Worm (Caenorhabditis elegans) whole organism, dauer: ENCODE measurements around the gene spr-2.

Experiments used
- unc-62 ChIP-seq: sonication (generic microtip); optimal IDR thresholded peaks from 2 replicates; lab custom pipeline; 2017; ENCODE audit warnings: missing biosample characterization, missing genetic modification reagents, missing genetic modification characterization

The spr-2 gene

DNA sequence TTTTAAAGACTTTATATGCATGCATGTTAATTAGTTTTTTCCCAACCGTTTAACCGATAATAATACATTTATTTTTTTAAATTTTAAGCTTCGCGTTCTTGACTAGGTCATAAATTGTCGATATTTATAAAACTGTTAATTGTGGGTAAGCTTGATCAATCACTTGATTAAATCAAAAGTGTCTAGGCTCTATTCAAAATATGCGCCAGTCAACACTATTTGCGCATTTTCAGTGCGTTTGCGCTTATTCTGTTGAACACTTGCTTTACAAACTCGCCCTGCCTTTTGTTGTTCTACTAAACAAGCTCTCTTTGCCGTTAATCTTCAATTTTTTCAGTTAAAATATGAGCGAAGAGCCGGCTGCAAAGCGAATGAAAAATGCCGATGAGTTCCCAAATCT is at the start of gene spr-2:
Gene spr-2 (plus strand): TSS at position 332 of the 400 bp plus-strand sequence.
- no peak for TF ChIP-seq unc-62

DNA sequence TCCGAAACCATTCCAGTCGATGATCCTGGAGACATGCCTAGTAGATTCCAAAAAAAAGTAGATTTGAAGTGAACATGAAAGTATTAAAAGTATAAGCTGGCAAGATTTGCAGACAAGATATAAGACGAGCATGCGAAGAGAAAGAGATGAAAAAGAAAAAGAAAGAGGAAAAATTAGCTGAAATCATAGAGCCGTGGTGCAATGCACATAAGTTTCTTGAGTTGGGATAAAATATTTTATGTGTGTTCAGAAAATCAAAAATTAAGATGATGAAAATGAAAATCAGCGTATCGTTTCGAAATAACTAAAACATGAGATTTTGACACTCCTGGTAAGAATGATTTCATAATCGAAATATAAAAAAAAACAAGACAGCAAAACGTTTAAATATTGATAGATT is 46.8 kb upstream of the spr-2 start, which contains the start of gene T11B7.2:
Gene T11B7.2 (minus strand): TSS at position 101 of the 400 bp plus-strand sequence.
- TF ChIP-seq unc-62: no peak

DNA sequence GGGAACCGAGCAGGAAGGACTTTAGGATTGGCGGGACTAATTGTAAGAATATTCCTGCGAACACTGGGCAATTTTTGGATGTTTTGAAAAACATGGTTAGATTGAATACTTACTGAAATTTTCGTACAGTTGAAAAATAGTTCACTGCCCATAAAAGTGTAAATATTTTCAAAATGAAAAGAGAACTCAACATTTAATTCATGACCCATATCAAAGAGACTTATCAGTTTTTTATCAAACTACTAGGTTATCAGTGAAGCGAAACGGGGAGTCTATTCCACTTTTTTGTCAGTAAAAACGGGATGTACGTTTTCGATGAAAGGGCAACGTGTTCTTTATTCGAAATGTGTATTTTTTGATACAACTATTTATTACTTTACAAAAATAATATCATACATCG is 45.3 kb upstream of the spr-2 start:
- no peak for TF ChIP-seq unc-62

DNA sequence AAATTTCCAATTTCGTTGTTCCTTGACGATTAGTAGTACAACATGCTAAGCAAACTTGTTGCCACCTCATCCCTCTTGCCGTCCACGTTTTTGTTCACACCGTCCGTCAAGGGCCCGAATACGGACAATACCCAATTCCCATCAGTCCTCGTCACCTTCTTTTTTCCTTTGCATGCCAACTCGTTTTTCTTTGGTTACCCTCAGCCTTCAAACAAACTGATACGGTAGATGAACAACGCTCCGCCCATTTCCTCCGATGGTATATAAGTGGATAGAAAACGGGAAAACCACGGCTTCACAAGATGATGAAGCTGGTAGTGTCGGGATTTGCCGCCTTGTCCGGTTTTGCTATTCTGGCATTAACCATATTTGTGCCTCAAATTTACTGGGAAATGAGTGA is 43.3 kb upstream of the spr-2 start, which contains the start of gene col-118:
Gene col-118 (plus strand): TSS at position 301 of the 400 bp plus-strand sequence.
- no peak for TF ChIP-seq unc-62

DNA sequence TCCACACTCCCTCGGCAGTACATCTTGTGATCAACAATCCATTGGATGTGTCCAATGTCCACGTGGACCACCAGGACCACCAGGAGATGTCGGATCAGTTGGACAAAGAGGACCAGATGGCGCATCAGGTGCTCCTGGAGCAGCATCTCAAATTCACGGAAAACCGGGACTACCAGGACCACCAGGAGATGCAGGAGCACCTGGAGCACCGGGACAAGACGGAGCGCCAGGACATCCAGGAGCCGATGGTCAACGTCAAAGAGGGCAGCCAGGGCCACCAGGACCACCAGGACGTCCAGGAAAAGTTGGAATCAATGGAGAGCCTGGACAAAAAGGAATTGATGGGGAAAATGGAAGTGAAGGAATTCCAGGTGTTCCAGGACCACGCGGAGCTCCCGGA is 42.3 kb upstream of the spr-2 start:
- no peak for TF ChIP-seq unc-62

DNA sequence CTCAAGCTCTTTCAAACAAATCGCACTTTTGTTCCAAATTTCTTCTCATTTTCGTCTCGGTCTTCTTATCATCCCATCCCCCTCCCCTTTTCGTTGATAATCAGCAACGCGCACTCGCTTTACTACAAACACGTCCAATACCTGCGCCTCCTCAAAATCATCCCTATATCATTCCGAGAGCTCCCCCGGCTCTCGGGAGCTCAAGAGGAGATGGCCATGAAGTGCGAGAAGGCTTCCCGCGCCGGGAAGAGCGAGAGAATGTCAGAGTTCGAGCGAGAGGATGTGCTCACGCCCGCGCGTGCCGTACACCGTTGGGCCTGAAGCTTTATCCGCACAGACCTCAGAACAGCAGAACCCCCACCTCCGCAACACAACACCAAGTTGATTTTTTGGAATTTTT is 40.5 kb upstream of the spr-2 start:
- no peak for TF ChIP-seq unc-62

DNA sequence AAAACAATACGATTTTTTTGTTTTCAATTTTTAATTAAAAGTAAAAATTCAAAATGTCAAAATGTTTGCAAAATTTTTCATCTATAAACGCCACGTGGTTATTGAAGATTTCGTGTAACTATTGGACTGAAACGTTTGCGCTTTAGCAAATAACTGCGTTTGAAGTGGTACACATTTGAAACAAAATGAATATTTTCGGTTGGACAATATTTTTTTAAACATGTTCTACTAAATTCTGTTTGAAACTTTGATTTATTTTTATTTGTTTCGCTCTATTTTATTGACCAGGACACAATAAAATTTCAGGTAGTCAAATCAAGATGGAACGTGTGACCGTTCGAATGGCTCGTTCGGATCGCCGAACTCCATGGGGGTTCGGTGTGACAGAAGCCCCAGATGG is 39.1 kb upstream of the spr-2 start, which contains the start of gene alp-1:
Gene alp-1 (plus strand): TSS at position 301 of the 400 bp plus-strand sequence.
- TF ChIP-seq unc-62: no peak

DNA sequence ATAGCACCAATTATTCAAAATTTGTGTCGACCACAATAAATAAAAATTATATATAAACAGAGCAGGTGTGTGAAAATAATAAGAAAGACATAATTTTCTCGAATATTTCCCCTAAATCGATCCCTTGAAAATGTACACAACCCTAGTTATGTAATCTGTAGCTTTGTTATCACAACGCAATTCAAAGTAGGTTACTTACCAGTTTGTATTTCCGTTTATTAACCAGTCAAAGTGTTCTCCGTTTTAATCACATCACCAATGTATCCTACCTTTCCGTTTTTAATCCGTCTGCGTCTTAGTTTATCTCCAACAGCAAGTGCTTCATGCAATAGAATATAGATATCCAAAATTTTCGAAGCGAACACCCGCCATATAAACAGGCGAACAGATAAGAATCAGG is 38.0 kb upstream of the spr-2 start:
- no peak for TF ChIP-seq unc-62

DNA sequence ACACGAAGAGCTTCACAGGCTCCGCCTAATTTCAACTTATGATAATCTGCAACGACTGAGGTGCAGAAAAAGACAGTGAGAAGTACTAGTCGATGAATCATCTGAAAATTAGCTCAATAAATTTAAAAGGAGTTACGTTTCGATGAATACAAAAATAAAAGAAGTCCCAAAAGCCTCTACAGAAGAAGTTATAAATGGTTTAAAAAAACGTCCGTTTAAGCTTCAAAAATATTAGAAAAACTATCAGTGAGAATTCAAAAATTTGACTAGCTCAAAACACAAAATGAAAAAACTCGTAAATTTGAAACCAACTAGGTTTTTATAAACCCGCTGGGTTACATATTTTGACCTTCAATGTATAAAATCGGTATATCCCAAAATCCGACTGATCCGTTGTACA is 35.3 kb upstream of the spr-2 start, which contains the start of gene T11B7.5:
Gene T11B7.5 (minus strand): TSS at position 101 of the 400 bp plus-strand sequence.
- no peak for TF ChIP-seq unc-62

DNA sequence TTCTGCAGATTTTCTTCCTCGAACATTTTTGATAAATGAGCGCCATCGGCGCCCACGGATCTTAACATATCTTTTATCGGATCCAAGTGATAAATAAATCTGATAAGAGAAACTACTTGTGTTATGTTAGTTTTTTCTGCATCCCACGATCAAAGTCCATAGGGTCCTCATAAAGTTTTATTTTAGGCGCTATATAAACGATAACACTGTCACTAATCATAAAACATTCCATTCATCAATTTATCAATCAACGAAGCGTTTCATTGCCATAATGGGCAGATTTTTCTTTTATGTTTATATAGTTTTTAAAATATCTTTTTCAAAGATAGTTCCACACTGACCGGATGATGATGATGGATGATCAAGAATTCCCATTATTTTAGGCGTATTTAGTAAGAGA is 26.6 kb upstream of the spr-2 start:
- TF ChIP-seq unc-62: no peak

DNA sequence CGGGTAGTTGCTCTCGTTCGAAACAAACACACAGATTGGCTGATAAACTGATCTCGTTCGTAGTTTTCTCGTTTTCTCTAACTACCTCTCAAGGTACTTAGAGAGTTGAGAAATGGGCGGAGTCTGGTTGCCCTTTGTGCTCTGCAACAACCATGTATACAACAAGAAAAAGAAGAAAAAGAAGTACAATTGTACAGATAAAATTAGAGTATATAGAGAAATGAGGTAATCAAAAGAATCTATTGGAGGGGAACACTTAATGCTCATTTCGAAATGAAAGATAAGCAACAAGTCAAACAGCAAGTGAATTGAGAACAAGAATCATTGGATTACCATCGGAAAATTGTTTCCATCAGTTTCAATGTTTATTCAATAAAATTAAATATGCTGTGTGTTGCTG is 25.9 kb upstream of the spr-2 start, which contains the start of gene C09G9.1:
Gene C09G9.1 (minus strand): TSS at position 143 of the 400 bp plus-strand sequence.
- TF ChIP-seq unc-62: no peak

DNA sequence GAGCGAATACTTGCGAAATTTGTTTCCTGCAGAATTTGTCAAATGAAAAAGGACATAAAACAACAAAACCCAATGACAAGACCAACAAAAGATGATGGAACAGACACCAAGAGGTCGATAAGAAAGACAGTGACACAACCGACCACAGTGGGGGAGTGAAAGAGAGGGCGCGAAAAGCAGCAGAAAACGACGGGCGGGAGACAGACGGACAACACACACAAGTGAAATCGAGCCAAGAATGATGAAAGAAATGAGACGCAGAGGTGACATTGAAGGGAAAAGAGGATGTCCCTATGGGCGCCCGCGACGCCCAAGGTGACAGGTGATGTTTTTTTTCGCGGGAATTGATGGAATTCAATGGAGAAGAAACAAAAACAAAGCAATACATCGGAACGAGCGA is 25.2 kb upstream of the spr-2 start:
- TF ChIP-seq unc-62: no peak

DNA sequence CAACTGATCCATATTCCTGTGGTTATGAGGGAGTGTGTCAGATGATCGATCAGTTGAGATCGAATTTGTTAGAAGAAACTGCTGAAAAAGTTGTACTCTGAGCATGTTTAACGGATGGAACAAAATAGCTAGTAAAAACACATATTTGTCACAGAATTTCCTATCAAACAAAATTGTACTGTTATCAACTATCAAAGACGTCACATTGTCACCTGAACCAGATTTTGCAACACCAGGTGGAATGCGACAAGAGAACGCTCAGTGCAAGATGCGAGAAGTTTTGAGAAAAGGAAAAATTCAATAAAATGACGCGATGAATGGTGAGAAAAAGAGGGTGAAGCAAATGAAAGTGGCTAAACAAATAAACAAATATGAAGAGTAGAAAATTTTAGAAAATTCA is 23.7 kb upstream of the spr-2 start:
- no peak for TF ChIP-seq unc-62

DNA sequence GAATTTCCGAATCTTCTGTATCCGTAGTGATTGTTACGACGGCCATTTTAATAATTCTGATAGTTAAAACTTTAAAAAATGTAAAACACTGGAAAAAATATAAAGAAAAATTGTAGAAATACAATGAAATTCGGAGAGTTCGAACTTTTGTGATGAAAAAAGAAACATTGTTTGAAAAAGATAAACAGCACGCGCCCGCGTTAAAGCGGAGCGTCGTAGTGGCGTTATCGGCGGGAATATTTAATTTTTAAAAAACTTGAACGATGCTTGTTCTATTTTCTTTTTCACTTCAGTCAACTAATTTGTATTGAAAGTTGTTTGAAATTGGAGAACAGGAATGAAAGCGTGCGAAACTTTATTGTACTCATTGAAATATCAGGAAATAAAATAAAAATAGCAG is 21.6 kb upstream of the spr-2 start, which contains the start of gene npp-23:
Gene npp-23 (minus strand): TSS at position 56 of the 400 bp plus-strand sequence.
- no peak for TF ChIP-seq unc-62

DNA sequence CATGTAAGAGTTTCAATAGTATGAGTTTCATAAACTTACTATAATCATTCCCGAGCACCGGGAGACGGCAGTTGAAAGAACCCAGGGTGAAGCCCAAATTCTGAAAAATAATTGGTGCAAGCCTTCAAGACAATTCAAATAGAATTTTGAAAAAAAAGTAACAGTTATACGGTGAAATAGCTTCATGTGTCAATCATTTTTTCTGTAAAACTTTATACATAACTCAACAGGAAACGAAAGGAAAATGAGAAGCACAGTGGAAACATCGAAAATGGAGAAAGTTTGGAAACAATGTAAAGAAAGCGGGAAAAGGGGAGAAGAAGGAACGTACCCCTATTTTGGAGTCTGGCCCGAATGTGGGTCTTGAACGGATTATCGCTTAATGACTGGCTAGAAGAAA is 18.3 kb upstream of the spr-2 start, which contains the start of gene C09G9.3:
Gene C09G9.3 (minus strand): TSS at position 101 of the 400 bp plus-strand sequence.
- TF ChIP-seq unc-62: no peak

DNA sequence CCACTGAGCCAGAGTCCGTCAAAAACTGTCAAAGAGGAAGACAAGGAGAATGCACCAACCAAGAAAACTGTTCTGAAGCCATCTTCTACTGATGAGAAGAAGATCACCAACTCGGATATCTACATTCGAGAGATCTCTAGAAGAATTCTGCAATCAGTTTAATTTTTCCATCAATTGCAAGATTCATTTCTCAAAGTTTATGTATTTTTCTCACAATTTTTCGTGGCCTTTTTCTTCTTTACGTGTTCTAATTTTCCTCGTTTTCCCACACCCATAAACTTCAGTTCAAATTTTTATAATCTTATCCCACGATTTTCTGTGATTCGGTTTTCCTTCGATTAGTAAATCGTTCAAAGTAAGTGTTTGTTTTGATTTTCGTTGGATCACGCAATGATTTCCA is 17.4 kb upstream of the spr-2 start, which contains the start of gene hdl-2:
Gene hdl-2 (plus strand): TSS at position 301 of the 400 bp plus-strand sequence.
- no peak for TF ChIP-seq unc-62

DNA sequence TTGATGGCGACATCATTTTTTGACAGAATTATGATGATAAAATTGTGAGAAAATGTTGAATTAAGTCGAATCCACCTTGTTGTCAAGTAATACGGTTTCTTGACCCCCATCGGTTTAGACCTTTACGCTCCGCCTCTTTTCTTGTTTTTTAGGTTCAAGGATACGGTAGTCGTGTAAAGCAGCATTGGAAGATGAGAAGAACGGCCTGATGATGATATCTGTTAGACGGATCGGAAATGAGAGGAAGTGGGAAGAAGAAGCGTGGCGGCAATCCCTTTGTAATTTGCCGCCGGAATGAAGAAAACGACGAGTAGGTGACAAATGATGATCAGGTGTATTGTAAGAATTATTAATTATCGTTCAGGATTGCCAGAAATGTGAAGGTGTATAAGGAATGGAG is 11.5 kb upstream of the spr-2 start, which contains the start of gene npax-4:
Gene npax-4 (minus strand): TSS at position 101 of the 400 bp plus-strand sequence.
- TF ChIP-seq unc-62: no peak

DNA sequence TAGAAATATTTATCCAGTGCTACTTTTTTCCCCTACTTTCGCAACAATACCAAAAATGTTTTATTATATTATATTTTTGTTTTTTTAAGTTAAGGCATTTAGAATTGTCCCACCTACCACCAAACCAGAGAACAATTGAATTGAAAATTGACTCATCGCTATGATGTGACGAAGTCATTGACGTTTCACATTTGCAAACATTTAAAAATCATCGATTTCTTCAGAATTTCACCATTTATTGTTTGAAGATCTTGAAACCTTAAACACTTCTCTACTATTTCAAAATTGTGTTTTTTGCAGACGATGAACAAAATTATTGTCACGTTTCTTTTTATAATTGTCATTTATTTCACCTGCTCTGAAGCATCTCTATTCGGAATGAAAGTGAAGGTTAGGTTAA is 10.1 kb upstream of the spr-2 start, which contains the start of gene C09G9.8:
Gene C09G9.8 (plus strand): TSS at position 301 of the 400 bp plus-strand sequence.
- no peak for TF ChIP-seq unc-62

DNA sequence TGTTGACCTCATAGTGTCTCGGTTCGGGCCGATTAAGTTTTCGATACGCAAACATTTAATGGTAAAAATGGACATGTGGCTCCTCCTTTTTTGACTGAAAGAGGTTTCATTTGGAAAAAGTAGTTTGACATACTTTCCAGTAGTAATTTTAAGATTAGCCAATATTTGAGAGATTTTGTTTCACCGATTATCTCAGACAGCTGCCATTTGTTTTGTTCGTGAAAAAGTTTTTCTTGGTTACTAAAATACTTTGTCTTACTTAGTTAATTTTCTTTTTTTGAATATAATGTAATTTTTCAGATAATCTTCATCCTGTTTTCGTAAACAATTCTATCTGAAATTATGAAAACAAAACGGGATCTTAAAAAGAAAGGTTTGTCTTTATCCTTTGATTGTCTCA is 5.0 kb upstream of the spr-2 start, which contains the start of gene C09G9.5:
Gene C09G9.5 (plus strand): TSS at position 301 of the 400 bp plus-strand sequence.
- no peak for TF ChIP-seq unc-62
